Fruit fly (Drosophila melanogaster) Kc167 (cell line): ENCODE results near the gene prtp.

Experiments
- Myc ChIP-seq: fragments of >200 bp; optimal IDR thresholded peaks from 2 replicates; lab custom pipeline; 2017; ENCODE audit warnings: missing external identifiers
- Sin3A ChIP-seq: fragments of >200 bp; optimal IDR thresholded peaks from 2 replicates; lab custom pipeline; 2018; ENCODE audit warnings: missing external identifiers
- h ChIP-seq: fragments of >200 bp; optimal IDR thresholded peaks from 3 replicates; lab custom pipeline; 2018; ENCODE audit warnings: missing external identifiers
- insv ChIP-seq: fragments of >200 bp; optimal IDR thresholded peaks from 3 replicates; lab custom pipeline; 2018; ENCODE audit warnings: missing external identifiers
- psq ChIP-seq: fragments of >200 bp; optimal IDR thresholded peaks from 2 replicates; lab custom pipeline; 2017; ENCODE audit warnings: missing external identifiers
- ttk ChIP-seq: sonication (Bioruptor generic); optimal IDR thresholded peaks from 2 replicates; lab custom pipeline; 2017; ENCODE audit warnings: missing external identifiers

DNA sequence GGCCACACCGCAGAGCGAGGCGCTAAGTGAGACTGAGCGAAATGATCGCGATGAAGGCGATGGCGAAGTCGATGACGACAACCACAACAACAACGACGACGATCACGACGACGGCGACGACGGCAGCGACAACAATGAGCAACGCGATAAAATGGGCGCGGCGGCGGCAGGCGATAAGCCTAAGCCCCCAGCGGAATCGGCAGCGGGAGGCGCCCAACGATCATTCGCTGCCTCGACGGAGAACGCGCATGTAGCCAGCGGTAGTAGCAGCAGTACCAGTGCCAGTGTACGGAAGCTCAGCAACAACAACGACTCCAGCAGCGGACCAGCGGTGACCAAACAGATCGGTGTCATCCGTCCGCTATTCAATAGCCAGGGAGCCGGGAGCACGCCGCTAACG lies 33.1 kb upstream of the prtp start:
- TF ChIP-seq psq (lab: Kevin White, UChicago) (no peak), Myc (lab: Kevin White, UChicago) (no peak), ttk (no peak), Sin3A (lab: Kevin White, UChicago) (no peak), h (lab: Kevin White, UChicago) (no peak), insv (lab: Kevin White, UChicago) (no peak)
